Fruit fly (Drosophila melanogaster) Kc167 (cell line): ENCODE data around the gene IFT46.

Source experiments
- Myc ChIP-seq: fragments of >200 bp; optimal IDR thresholded peaks from 2 replicates; lab custom pipeline; 2017; ENCODE audit warnings: missing external identifiers
- Sin3A ChIP-seq: fragments of >200 bp; optimal IDR thresholded peaks from 2 replicates; lab custom pipeline; 2018; ENCODE audit warnings: missing external identifiers
- h ChIP-seq: fragments of >200 bp; optimal IDR thresholded peaks from 3 replicates; lab custom pipeline; 2018; ENCODE audit warnings: missing external identifiers
- insv ChIP-seq: fragments of >200 bp; optimal IDR thresholded peaks from 3 replicates; lab custom pipeline; 2018; ENCODE audit warnings: missing external identifiers
- psq ChIP-seq: fragments of >200 bp; optimal IDR thresholded peaks from 2 replicates; lab custom pipeline; 2017; ENCODE audit warnings: missing external identifiers
- ttk ChIP-seq: sonication (Bioruptor generic); optimal IDR thresholded peaks from 2 replicates; lab custom pipeline; 2017; ENCODE audit warnings: missing external identifiers

Gene IFT46

DNA sequence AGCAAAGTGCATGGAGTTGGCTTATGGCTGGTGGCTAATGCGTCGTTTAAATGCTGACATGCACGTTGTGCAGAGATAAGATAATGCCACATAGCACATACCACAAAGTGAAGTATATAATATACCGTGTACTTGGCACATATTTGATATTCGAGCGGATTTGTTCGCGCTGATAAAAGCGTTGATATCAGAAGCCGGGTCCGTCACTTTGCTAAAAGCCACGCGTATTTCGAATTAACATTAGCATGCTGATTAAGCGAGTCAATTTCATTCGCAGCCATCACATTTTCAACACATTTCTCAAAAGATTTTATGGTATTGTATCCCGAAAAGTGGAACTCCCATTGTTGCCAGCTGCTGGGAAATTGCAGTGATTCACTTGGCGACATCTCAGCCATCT lies 47.2 kb downstream of the IFT46 start:
- no peak for TF ChIP-seq psq
- no peak for TF ChIP-seq Sin3A (lab: Kevin White, UChicago)
- no peak for TF ChIP-seq Myc
- no peak for TF ChIP-seq ttk (lab: Kevin White, UChicago)
- TF ChIP-seq h = no peak
- TF ChIP-seq insv (lab: Kevin White, UChicago) = no peak

- no peak for TF ChIP-seq Sin3A (lab: Kevin White, UChicago)
- TF ChIP-seq h = no peak
- no peak for TF ChIP-seq Myc
- TF ChIP-seq ttk (lab: Kevin White, UChicago) = no peak
- no peak for TF ChIP-seq insv (lab: Kevin White, UChicago)
- no peak for TF ChIP-seq psq
Observed at dm6 chr2L:18567563-18567962, 48.3 kb downstream of the IFT46 start.

- TF ChIP-seq psq (no peak), Sin3A (lab: Kevin White, UChicago) (no peak), h (no peak), Myc (no peak), ttk (lab: Kevin White, UChicago) (no peak), insv (lab: Kevin White, UChicago) (no peak)
Observed at dm6 chr2L:18566235-18567158, 49.4 kb downstream of the IFT46 start.

dm6 chr2L:18564417-18564816 lies 51.5 kb downstream of the IFT46 start:
- no peak for TF ChIP-seq insv (lab: Kevin White, UChicago)
- TF ChIP-seq ttk (lab: Kevin White, UChicago) = no peak
- TF ChIP-seq Sin3A (lab: Kevin White, UChicago) = no peak
- TF ChIP-seq Myc = no peak
- TF ChIP-seq h = no peak
- no peak for TF ChIP-seq psq
